Worm (Caenorhabditis elegans): ENCODE results near the gene grd-5.

ce11 chrV:8618738-8619137 is at the start of gene grd-5:
- TF ChIP-seq elt-1 (tag; optimal IDR thresholded peaks at IDR 0.05) (no peak), nhr-23 (tag; optimal IDR thresholded peaks at IDR 0.05) (no peak), skn-1 (tag; optimal IDR thresholded peaks at IDR 0.05) (no peak), mdl-1 (tag; optimal IDR thresholded peaks at IDR 0.05) (no peak), ztf-4 (tag; optimal IDR thresholded peaks at IDR 0.05) (no peak), nhr-6 (tag; optimal IDR thresholded peaks at IDR 0.05) (no peak), alr-1 (tag; optimal IDR thresholded peaks at IDR 0.05) (no peak)

Data from whole organism, L2 larva.